Worm (Caenorhabditis elegans) whole organism, early embryonic: ENCODE data around the gene Y75B12B.3.

Source experiments
- B0310.2 ChIP-seq: sonication (generic microtip); optimal IDR thresholded peaks from 2 replicates; lab custom pipeline; 2016; ENCODE audit warnings: mild to moderate bottlenecking, missing genetic modification characterization, missing compliant biosample characterization
- F13C5.2 ChIP-seq: sonication (generic microtip); optimal IDR thresholded peaks from 2 replicates; lab custom pipeline; 2017; ENCODE audit warnings: mild to moderate bottlenecking, missing genetic modification characterization, inconsistent platforms, missing compliant biosample characterization
- aly-1 ChIP-seq: sonication (generic microtip); optimal IDR thresholded peaks from 2 replicates; lab custom pipeline; 2016; ENCODE audit warnings: missing genetic modification characterization, missing compliant biosample characterization
- ama-1 ChIP-seq: fragments of 150-350 bp; optimal IDR thresholded peaks from 2 replicates; lab custom pipeline; 2014
- ceh-13 ChIP-seq: fragments of 200-800 bp; sonication (Bioruptor generic); optimal IDR thresholded peaks from 2 replicates; lab custom pipeline; 2018; ENCODE audit warnings: mild to moderate bottlenecking, missing genetic modification characterization, missing compliant biosample characterization
- ceh-36 ChIP-seq: sonication (generic microtip); optimal IDR thresholded peaks from 2 replicates; lab custom pipeline; 2016; ENCODE audit warnings: missing genetic modification characterization, inconsistent platforms, missing compliant biosample characterization
- ets-7 ChIP-seq: sonication (generic microtip); optimal IDR thresholded peaks from 2 replicates; lab custom pipeline; 2016; ENCODE audit warnings: missing genotype, missing genetic modification characterization, missing compliant biosample characterization
- flt-1 ChIP-seq: fragments of 200-800 bp; sonication (Bioruptor generic); IDR thresholded peaks from 2 replicates; pipeline ENCODE4 v1.3.6; 2022; ENCODE audit warnings: missing genetic modification characterization, missing compliant biosample characterization
- hmbx-1 ChIP-seq: sonication (generic microtip); optimal IDR thresholded peaks from 2 replicates; lab custom pipeline; 2016; ENCODE audit warnings: mild to moderate bottlenecking, missing genetic modification characterization, missing compliant biosample characterization
- hmg-4 ChIP-seq: fragments of 200-800 bp; sonication (Bioruptor generic); optimal IDR thresholded peaks from 2 replicates; lab custom pipeline; 2018; ENCODE audit warnings: mild to moderate bottlenecking, missing genetic modification characterization, missing compliant biosample characterization
- hnd-1 ChIP-seq: sonication (generic microtip); optimal IDR thresholded peaks from 2 replicates; lab custom pipeline; 2016; ENCODE audit warnings: missing genetic modification characterization, missing compliant biosample characterization
- pes-1 ChIP-seq: fragments of 200-800 bp; sonication (Bioruptor generic); IDR thresholded peaks from 2 replicates; pipeline ENCODE4 v1.3.6; 2022; ENCODE audit warnings: missing genetic modification reagents, missing genetic modification characterization, missing compliant biosample characterization
- scrt-1 ChIP-seq: fragments of 200-800 bp; sonication (Bioruptor generic); IDR thresholded peaks from 2 replicates; pipeline ENCODE4 v1.3.6; 2022; ENCODE audit warnings: missing genetic modification characterization, missing compliant biosample characterization
- sea-1 ChIP-seq: fragments of 200-800 bp; sonication (Bioruptor generic); conservative IDR thresholded peaks from 2 replicates; pipeline ENCODE4 v1.3.6; 2022; ENCODE audit warnings: missing genetic modification characterization, missing compliant biosample characterization
- tbx-11 ChIP-seq: fragments of 200-800 bp; sonication (Bioruptor generic); IDR thresholded peaks from 2 replicates; pipeline ENCODE4 v1.3.6; 2022; ENCODE audit warnings: missing genetic modification characterization, missing compliant biosample characterization
- tbx-37 ChIP-seq: fragments of 200-800 bp; sonication (Bioruptor generic); conservative IDR thresholded peaks from 2 replicates; pipeline ENCODE4 v1.3.6; 2022; ENCODE audit warnings: missing genetic modification reagents, missing genetic modification characterization, missing compliant biosample characterization
- tra-4 ChIP-seq: sonication (generic microtip); optimal IDR thresholded peaks from 2 replicates; lab custom pipeline; 2017; ENCODE audit warnings: missing genetic modification characterization, missing compliant biosample characterization

Y75B12B.3 gene

ce11 chrV:15182407-15182806 lies 3.7 kb downstream of the Y75B12B.3 start, which contains the start of gene fbxa-84:
Gene fbxa-84 (plus strand): TSS chrV:15182440.
- TF ChIP-seq tbx-37 (GFP tag; lab: Robert Waterston, UW) (no peak), sea-1 (GFP tag; lab: Robert Waterston, UW) (no peak), hnd-1 (tag; lab: Kevin White, UChicago) (no peak), ceh-13 (GFP tag; lab: Kevin White, UChicago) (no peak)

- TF ChIP-seq hnd-1 (tag; lab: Kevin White, UChicago) (no peak), aly-1 (no peak), ets-7 (no peak), pes-1 (GFP tag; lab: Robert Waterston, UW) (no peak), scrt-1 (GFP tag; lab: Robert Waterston, UW) (no peak), F13C5.2 (no peak), hmbx-1 (tag; lab: Kevin White, UChicago) (no peak)
Measured at ce11 chrV:15181899-15182298, 4.2 kb downstream of the Y75B12B.3 start.

ce11 chrV:15179757-15180156 lies 6.3 kb downstream of the Y75B12B.3 start, which contains the start of gene T09F5.10:
Gene T09F5.10 (plus strand): TSS chrV:15180057.
- no peak for TF ChIP-seq tbx-11 (GFP tag; lab: Robert Waterston, UW)
- TF ChIP-seq scrt-1 (GFP tag; lab: Robert Waterston, UW), result no peak
- no peak for TF ChIP-seq flt-1 (GFP tag; lab: Robert Waterston, UW)
- TF ChIP-seq hnd-1 (tag; lab: Kevin White, UChicago), result no peak
- no peak for TF ChIP-seq aly-1
- TF ChIP-seq B0310.2, result no peak
- TF ChIP-seq ceh-13 (GFP tag; lab: Kevin White, UChicago), result no peak

DNA sequence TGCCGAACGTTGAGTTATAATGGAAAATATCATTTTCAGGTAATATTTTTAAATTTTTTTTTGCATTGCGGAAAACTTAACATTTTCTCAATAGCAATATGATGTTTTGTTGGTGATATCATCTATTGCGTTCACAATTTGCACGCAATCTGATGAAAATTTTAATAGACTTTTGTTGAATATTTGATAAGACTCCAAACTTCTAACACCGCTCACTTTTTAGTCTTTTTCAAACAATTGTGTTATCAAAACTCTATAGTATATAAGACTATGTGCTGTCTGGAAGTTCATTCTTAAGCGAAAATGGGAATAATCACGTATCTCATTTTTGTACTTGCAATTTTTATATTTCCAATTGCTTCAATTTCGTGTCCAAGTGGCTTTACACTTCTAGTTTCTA lies 10.6 kb downstream of the Y75B12B.3 start, which contains the start of gene clec-47:
Gene clec-47, plus strand, starts transcription at position 301 of the 400 bp plus-strand sequence.
- TF ChIP-seq scrt-1 (GFP tag; lab: Robert Waterston, UW) (no peak), hmbx-1 (tag; lab: Kevin White, UChicago) (no peak), flt-1 (GFP tag; lab: Robert Waterston, UW) (no peak), ets-7 (no peak), pes-1 (GFP tag; lab: Robert Waterston, UW) (no peak), ceh-13 (GFP tag; lab: Kevin White, UChicago) (no peak), ceh-36 (tag; lab: Kevin White, UChicago) (no peak), tbx-37 (GFP tag; lab: Robert Waterston, UW) (no peak), sea-1 (GFP tag; lab: Robert Waterston, UW) (no peak), B0310.2 (no peak), F13C5.2 (no peak), tbx-11 (GFP tag; lab: Robert Waterston, UW) (no peak), tra-4 (tag; lab: Kevin White, UChicago) (no peak), hnd-1 (tag; lab: Kevin White, UChicago) (no peak), aly-1 (no peak), ama-1 (lab: Kevin White, UChicago) (no peak), hmg-4 (no peak)

ce11 chrV:15162697-15163096 lies 23.4 kb downstream of the Y75B12B.3 start, which contains the start of gene srz-11:
Gene srz-11 (plus strand): TSS chrV:15163082.
- TF ChIP-seq hmg-4, result no peak
- no peak for TF ChIP-seq sea-1 (GFP tag; lab: Robert Waterston, UW)

DNA sequence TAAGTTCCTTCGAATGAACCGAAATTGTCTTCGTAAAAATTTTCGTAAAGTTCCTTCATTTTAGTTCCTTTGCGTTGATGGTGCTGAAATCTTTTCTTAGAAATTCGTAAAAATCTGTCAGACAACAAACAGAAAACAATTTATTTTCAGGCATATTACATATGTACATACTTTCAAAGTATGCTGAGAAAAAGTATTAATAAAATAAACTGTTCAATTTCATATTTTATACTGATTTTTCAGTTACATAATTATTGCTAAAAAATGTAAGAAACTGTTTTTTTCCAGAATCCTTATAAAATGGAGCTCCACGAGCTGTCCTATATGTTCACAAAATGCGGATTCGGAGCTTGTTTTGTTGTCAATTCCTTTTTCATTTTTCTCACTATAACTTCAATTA lies 27.4 kb downstream of the Y75B12B.3 start, which contains the start of gene str-45:
Gene str-45, plus strand, starts transcription at position 301 of the 400 bp plus-strand sequence.
- TF ChIP-seq ets-7, result no peak
- no peak for TF ChIP-seq hmg-4
- no peak for TF ChIP-seq hnd-1 (tag; lab: Kevin White, UChicago)
- TF ChIP-seq flt-1 (GFP tag; lab: Robert Waterston, UW), result no peak
- no peak for TF ChIP-seq ceh-36 (tag; lab: Kevin White, UChicago)
- TF ChIP-seq tra-4 (tag; lab: Kevin White, UChicago), result no peak
- TF ChIP-seq pes-1 (GFP tag; lab: Robert Waterston, UW), result no peak
- no peak for TF ChIP-seq aly-1
- no peak for TF ChIP-seq tbx-11 (GFP tag; lab: Robert Waterston, UW)

DNA sequence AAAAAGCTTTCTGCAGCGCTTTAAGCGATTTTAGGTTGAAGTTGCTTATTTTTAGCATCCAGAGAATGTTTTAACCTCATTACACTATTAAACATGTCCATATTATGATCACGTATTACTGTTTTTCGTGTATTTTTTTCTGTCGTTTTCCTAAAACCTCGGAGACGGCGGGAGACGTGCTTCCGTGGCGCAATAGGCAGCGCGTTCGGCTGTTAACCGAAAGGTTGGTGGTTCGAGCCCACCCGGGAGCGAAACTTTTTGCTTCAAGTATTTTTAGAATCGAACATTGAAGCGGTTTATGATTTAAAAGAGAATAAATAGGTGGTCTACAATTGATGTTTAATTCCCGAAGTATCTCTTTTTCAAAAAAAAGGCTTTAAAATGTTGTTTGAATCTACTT lies 29.6 kb downstream of the Y75B12B.3 start:
- no peak for TF ChIP-seq tra-4 (tag; lab: Kevin White, UChicago)
- no peak for TF ChIP-seq ama-1 (lab: Kevin White, UChicago)
- TF ChIP-seq ceh-13 (GFP tag; lab: Kevin White, UChicago), result no peak
- TF ChIP-seq hmbx-1 (tag; lab: Kevin White, UChicago), result no peak
- no peak for TF ChIP-seq scrt-1 (GFP tag; lab: Robert Waterston, UW)

ce11 chrV:15153277-15153676 lies 32.8 kb downstream of the Y75B12B.3 start, which contains the start of gene srh-55:
Gene srh-55 (plus strand): TSS chrV:15153577.
- TF ChIP-seq ceh-36 (tag; lab: Kevin White, UChicago), result no peak
- no peak for TF ChIP-seq tbx-37 (GFP tag; lab: Robert Waterston, UW)
- no peak for TF ChIP-seq scrt-1 (GFP tag; lab: Robert Waterston, UW)
- no peak for TF ChIP-seq ceh-13 (GFP tag; lab: Kevin White, UChicago)
- no peak for TF ChIP-seq tra-4 (tag; lab: Kevin White, UChicago)
- no peak for TF ChIP-seq ets-7
- TF ChIP-seq ama-1 (lab: Kevin White, UChicago), result no peak
- TF ChIP-seq hmg-4, result no peak
- no peak for TF ChIP-seq flt-1 (GFP tag; lab: Robert Waterston, UW)
- TF ChIP-seq hmbx-1 (tag; lab: Kevin White, UChicago), result no peak
